Fruit fly (Drosophila melanogaster) whole organism, embryonic: ENCODE measurements around the gene CG43901.

Experiments
- Atf6 ChIP-seq: fragments of 200-800 bp; sonication (Bioruptor generic); IDR thresholded peaks from 2 replicates; pipeline ENCODE4 v1.3.6; 2022; ENCODE audit warnings: missing biosample characterization, missing genetic modification characterization
- B-H2 ChIP-seq: fragments of 200-800 bp; sonication (Bioruptor generic); optimal IDR thresholded peaks from 2 replicates; lab custom pipeline; 2018; ENCODE audit warnings: missing biosample characterization, mild to moderate bottlenecking, missing genetic modification characterization
- CG10366 ChIP-seq: fragments of 200-800 bp; sonication (Bioruptor generic); IDR thresholded peaks from 2 replicates; pipeline ENCODE4 v1.3.6; 2022; ENCODE audit warnings: missing biosample characterization, missing genetic modification characterization
- CG10959 ChIP-seq: fragments of 200-800 bp; sonication (Bioruptor generic); IDR thresholded peaks from 2 replicates; pipeline ENCODE4 v1.3.6; 2022; ENCODE audit warnings: missing biosample characterization, missing genetic modification characterization
- CG1233 ChIP-seq: fragments of 200-800 bp; sonication (Bioruptor generic); optimal IDR thresholded peaks from 4 replicates; lab custom pipeline; 2018; ENCODE audit warnings: missing biosample characterization, mild to moderate bottlenecking, missing genetic modification characterization
- CG13624 ChIP-seq: fragments of 200-800 bp; sonication (Bioruptor generic); optimal IDR thresholded peaks from 2 replicates; lab custom pipeline; 2016; ENCODE audit warnings: missing biosample characterization, missing genetic modification characterization
- CG14667 ChIP-seq: fragments of 200-800 bp; sonication (Bioruptor generic); IDR thresholded peaks from 2 replicates; pipeline ENCODE4 v1.3.6; 2022; ENCODE audit warnings: missing biosample characterization, missing genetic modification characterization
- CG1602 ChIP-seq: fragments of 200-800 bp; sonication (Bioruptor generic); optimal IDR thresholded peaks from 3 replicates; lab custom pipeline; 2016; ENCODE audit warnings: missing biosample characterization, missing genetic modification characterization
- CG16813 ChIP-seq: fragments of 200-800 bp; sonication (Bioruptor generic); IDR thresholded peaks from 3 replicates; pipeline ENCODE4 v1.3.6; 2022; ENCODE audit warnings: missing biosample characterization, missing genetic modification characterization; ENCODE audit not compliant: partially characterized antibody
- CG17328 ChIP-seq: fragments of 200-800 bp; sonication (Bioruptor generic); IDR thresholded peaks from 2 replicates; pipeline ENCODE4 v1.3.6; 2022; ENCODE audit warnings: missing biosample characterization, missing genetic modification characterization
- CG17361 ChIP-seq: fragments of 200-800 bp; sonication (Bioruptor generic); IDR thresholded peaks from 3 replicates; pipeline ENCODE4 v1.3.6; 2022; ENCODE audit warnings: missing biosample characterization, missing genetic modification characterization
- CG18262 ChIP-seq: fragments of 200-800 bp; optimal IDR thresholded peaks from 3 replicates; lab custom pipeline; 2019; ENCODE audit warnings: missing biosample characterization, mild to moderate bottlenecking, missing genetic modification characterization, moderate library complexity
- CG2116 ChIP-seq: fragments of 200-800 bp; sonication (Bioruptor generic); optimal IDR thresholded peaks from 3 replicates; lab custom pipeline; 2018; ENCODE audit warnings: missing biosample characterization, mild to moderate bottlenecking, missing genetic modification characterization
- CG2120 ChIP-seq: fragments of 200-800 bp; sonication (Bioruptor generic); optimal IDR thresholded peaks from 3 replicates; lab custom pipeline; 2016; ENCODE audit warnings: missing biosample characterization, missing genetic modification characterization
- CG32532 ChIP-seq: fragments of 200-800 bp; sonication (Bioruptor generic); IDR thresholded peaks from 2 replicates; pipeline ENCODE4 v1.3.6; 2022; ENCODE audit warnings: missing biosample characterization, missing genetic modification characterization
- CG32772 ChIP-seq: fragments of 200-800 bp; sonication (Bioruptor generic); IDR thresholded peaks from 2 replicates; pipeline ENCODE4 v1.3.6; 2022; ENCODE audit warnings: missing biosample characterization, missing genetic modification characterization
- CG6254 ChIP-seq: fragments of 200-800 bp; sonication (Bioruptor generic); optimal IDR thresholded peaks from 3 replicates; lab custom pipeline; 2017; ENCODE audit warnings: mild to moderate bottlenecking, missing biosample characterization, missing genetic modification reagents, missing genetic modification characterization
- CG6683 ChIP-seq: fragments of 200-800 bp; sonication (Bioruptor generic); optimal IDR thresholded peaks from 2 replicates; lab custom pipeline; 2017; ENCODE audit warnings: missing biosample characterization, mild to moderate bottlenecking, missing genetic modification characterization, missing genetic modification reagents
- CG6854 ChIP-seq: fragments of 200-800 bp; sonication (Bioruptor generic); optimal IDR thresholded peaks from 3 replicates; lab custom pipeline; 2017; ENCODE audit warnings: missing biosample characterization, mild to moderate bottlenecking, missing genetic modification characterization
- CG7745 ChIP-seq: fragments of 200-800 bp; sonication (Bioruptor generic); optimal IDR thresholded peaks from 2 replicates; lab custom pipeline; 2018; ENCODE audit warnings: missing biosample characterization, mild to moderate bottlenecking, missing genetic modification characterization, moderate library complexity
- CG8281 ChIP-seq: fragments of 200-800 bp; sonication (Bioruptor generic); optimal IDR thresholded peaks from 2 replicates; lab custom pipeline; 2018; ENCODE audit warnings: missing biosample characterization, mild to moderate bottlenecking, missing genetic modification characterization, moderate library complexity
- CG8924 ChIP-seq: fragments of 200-800 bp; optimal IDR thresholded peaks from 3 replicates; lab custom pipeline; 2019; ENCODE audit warnings: missing biosample characterization, mild to moderate bottlenecking, missing genetic modification characterization, moderate library complexity
- CG9817 ChIP-seq: fragments of 200-800 bp; sonication (Bioruptor generic); optimal IDR thresholded peaks from 2 replicates; lab custom pipeline; 2018; ENCODE audit warnings: missing biosample characterization, mild to moderate bottlenecking, missing genetic modification characterization, moderate library complexity
- CkIIα-i1 ChIP-seq: fragments of 200-800 bp; sonication (Bioruptor generic); IDR thresholded peaks from 2 replicates; pipeline ENCODE4 v1.3.6; 2022; ENCODE audit warnings: missing biosample characterization, missing genetic modification characterization
- Dp ChIP-seq: fragments of 200-800 bp; sonication (Bioruptor generic); optimal IDR thresholded peaks from 2 replicates; lab custom pipeline; 2018; ENCODE audit warnings: missing biosample characterization, mild to moderate bottlenecking, missing genetic modification characterization, moderate library complexity
- GATAe ChIP-seq: fragments of 200-800 bp; sonication (Bioruptor generic); conservative IDR thresholded peaks from 2 replicates; pipeline ENCODE4 v1.3.6; 2022; ENCODE audit warnings: missing biosample characterization, missing genetic modification characterization
- HLH3B ChIP-seq: fragments of 200-800 bp; sonication (Bioruptor generic); IDR thresholded peaks from 2 replicates; pipeline ENCODE4 v1.3.6; 2022; ENCODE audit warnings: missing biosample characterization, missing genetic modification characterization
- MTF-1 ChIP-seq: fragments of 200-800 bp; sonication (Bioruptor generic); optimal IDR thresholded peaks from 2 replicates; lab custom pipeline; 2018; ENCODE audit warnings: missing biosample characterization, mild to moderate bottlenecking, missing genetic modification characterization, borderline replicate concordance
- Nf-YB ChIP-seq: fragments of 200-800 bp; sonication (Bioruptor generic); optimal IDR thresholded peaks from 3 replicates; lab custom pipeline; 2019; ENCODE audit warnings: missing biosample characterization, mild to moderate bottlenecking, missing genetic modification characterization, moderate library complexity
- PHDP ChIP-seq: fragments of 200-800 bp; sonication (Bioruptor generic); optimal IDR thresholded peaks from 3 replicates; lab custom pipeline; 2018; ENCODE audit warnings: missing biosample characterization, mild to moderate bottlenecking, missing genetic modification characterization, moderate library complexity
- Scr ChIP-seq: fragments of 200-800 bp; sonication (Bioruptor generic); IDR thresholded peaks from 2 replicates; pipeline ENCODE4 v1.3.6; 2022; ENCODE audit warnings: missing biosample characterization, missing genetic modification characterization; ENCODE audit not compliant: partially characterized antibody
- Tbp ChIP-seq: fragments of >200 bp; optimal IDR thresholded peaks from 2 replicates; lab custom pipeline; 2018; ENCODE audit warnings: missing biosample characterization, missing genetic modification characterization
- Vsx1 ChIP-seq: fragments of 200-800 bp; sonication (Bioruptor generic); optimal IDR thresholded peaks from 2 replicates; lab custom pipeline; 2017; ENCODE audit warnings: missing biosample characterization, mild to moderate bottlenecking, missing genetic modification characterization, missing genetic modification reagents
- ash1 ChIP-seq: fragments of 200-800 bp; sonication (Bioruptor generic); optimal IDR thresholded peaks from 2 replicates; lab custom pipeline; 2018; ENCODE audit warnings: missing biosample characterization, mild to moderate bottlenecking, missing genetic modification characterization
- cg ChIP-seq: fragments of 200-800 bp; sonication (Bioruptor generic); optimal IDR thresholded peaks from 3 replicates; lab custom pipeline; 2019; ENCODE audit warnings: missing biosample characterization, mild to moderate bottlenecking, missing genetic modification characterization, moderate library complexity
- dimm ChIP-seq: fragments of 200-800 bp; sonication (Bioruptor generic); IDR thresholded peaks from 2 replicates; pipeline ENCODE4 v1.3.6; 2022; ENCODE audit warnings: missing biosample characterization, missing genetic modification characterization
- dpn ChIP-seq, 2 experiments: fragments of 200-800 bp; sonication (Bioruptor generic); optimal IDR thresholded peaks; 3 replicates each; lab custom pipeline; 2016; ENCODE audit warnings: missing biosample characterization in 2 of 2, missing genetic modification characterization in 2 of 2
- ems ChIP-seq: fragments of 200-800 bp; sonication (Bioruptor generic); optimal IDR thresholded peaks from 3 replicates; lab custom pipeline; 2016; ENCODE audit warnings: missing biosample characterization, missing genetic modification characterization
- gce ChIP-seq: fragments of 200-800 bp; sonication (Bioruptor generic); IDR thresholded peaks from 3 replicates; pipeline ENCODE4 v1.3.6; 2022; ENCODE audit warnings: missing biosample characterization, missing genetic modification characterization
- gfzf ChIP-seq: fragments of 200-800 bp; sonication (Bioruptor generic); optimal IDR thresholded peaks from 2 replicates; lab custom pipeline; 2016; ENCODE audit warnings: missing biosample characterization, mild to moderate bottlenecking, missing genetic modification characterization, moderate library complexity
- gro ChIP-seq: fragments of 200-800 bp; sonication (Bioruptor generic); optimal IDR thresholded peaks from 2 replicates; lab custom pipeline; 2016; ENCODE audit warnings: missing biosample characterization, missing genetic modification characterization
- gt ChIP-seq: fragments of 200-800 bp; sonication (Bioruptor generic); IDR thresholded peaks from 2 replicates; pipeline ENCODE4 v1.3.6; 2022; ENCODE audit warnings: missing biosample characterization, missing genetic modification characterization
- her ChIP-seq: fragments of 200-800 bp; sonication (Bioruptor generic); optimal IDR thresholded peaks from 2 replicates; lab custom pipeline; 2016; ENCODE audit warnings: missing biosample characterization, missing genetic modification characterization
- onecut ChIP-seq: fragments of 200-800 bp; sonication (Bioruptor generic); IDR thresholded peaks from 2 replicates; pipeline ENCODE4 v1.3.6; 2022; ENCODE audit warnings: missing biosample characterization, missing genetic modification characterization
- org-1 ChIP-seq: fragments of 200-800 bp; sonication (Bioruptor generic); optimal IDR thresholded peaks from 2 replicates; lab custom pipeline; 2017; ENCODE audit warnings: missing biosample characterization, missing genetic modification characterization
- pum ChIP-seq: fragments of 200-800 bp; sonication (Bioruptor generic); optimal IDR thresholded peaks from 2 replicates; lab custom pipeline; 2016; ENCODE audit warnings: missing biosample characterization, missing genetic modification characterization
- row ChIP-seq: fragments of 200-800 bp; sonication (Bioruptor generic); IDR thresholded peaks from 3 replicates; pipeline ENCODE4 v1.3.6; 2022; ENCODE audit warnings: missing biosample characterization, missing genetic modification characterization
- scrt ChIP-seq: fragments of 200-800 bp; sonication (Bioruptor generic); optimal IDR thresholded peaks from 2 replicates; lab custom pipeline; 2018; ENCODE audit warnings: missing biosample characterization, mild to moderate bottlenecking, missing genetic modification characterization, moderate library complexity
- vvl ChIP-seq: fragments of 200-800 bp; sonication (Bioruptor generic); IDR thresholded peaks from 2 replicates; pipeline ENCODE4 v1.3.6; 2022; ENCODE audit warnings: missing biosample characterization, missing genetic modification characterization
- wdn ChIP-seq: fragments of 200-800 bp; sonication (Bioruptor generic); IDR thresholded peaks from 2 replicates; pipeline ENCODE4 v1.3.6; 2022; ENCODE audit warnings: missing biosample characterization, missing genetic modification characterization
- zfh1 ChIP-seq: fragments of 200-800 bp; sonication (Bioruptor generic); IDR thresholded peaks from 3 replicates; pipeline ENCODE4 v1.3.6; 2022; ENCODE audit warnings: missing biosample characterization, missing genetic modification characterization

Gene CG43901

dm6 chrX:10936599-10936998 lies 31.0 kb downstream of the CG43901 start (continued):
- TF ChIP-seq Dp (GFP tag; lab: Kevin White, UChicago) (no peak), zfh1 (GFP tag; lab: Robert Waterston, UW) (peak; percentile 79), cg (GFP tag; lab: Kevin White, UChicago) (no peak), CkIIα-i1 (GFP tag; lab: Robert Waterston, UW) (no peak), onecut (GFP tag; lab: Robert Waterston, UW) (peak; percentile 73), her (GFP tag; lab: Kevin White, UChicago) (peak; percentile 77), ems (peak; percentile 72), CG7745 (no peak), dpn (GFP tag; optimal IDR thresholded peaks at IDR 0.05; lab: Kevin White, UChicago) (peak; percentile 83 to 86), GATAe (GFP tag; lab: Robert Waterston, UW) (no peak), B-H2 (GFP tag; lab: Kevin White, UChicago) (no peak), CG8281 (tag; lab: Kevin White, UChicago) (peak; percentile 63), row (peak; percentile 84), CG18262 (tag; lab: Kevin White, UChicago) (peak; percentile 78), pum (GFP tag; lab: Kevin White, UChicago) (peak; percentile 78), CG6683 (GFP tag; lab: Kevin White, UChicago) (no peak), CG2120 (GFP tag; lab: Kevin White, UChicago) (peak; percentile 80), vvl (GFP tag; lab: Robert Waterston, UW) (peak; percentile 92), Scr (GFP tag; lab: Robert Waterston, UW) (no peak), CG16813 (no peak), ash1 (GFP tag; lab: Kevin White, UChicago) (no peak), CG8924 (tag; lab: Kevin White, UChicago) (peak; percentile 88), MTF-1 (peak; percentile 62), CG17361 (GFP tag; lab: Robert Waterston, UW) (peak; percentile 78), PHDP (tag; lab: Kevin White, UChicago) (peak; percentile 84), CG10959 (GFP tag; lab: Robert Waterston, UW) (peak; percentile 64), CG1602 (GFP tag; lab: Kevin White, UChicago) (peak; percentile 67), CG17328 (peak; percentile 86), Vsx1 (GFP tag; lab: Kevin White, UChicago) (peak; percentile 61), Tbp (GFP tag; lab: Kevin White, UChicago) (no peak), org-1 (GFP tag; lab: Kevin White, UChicago) (peak; percentile 70), CG10366 (peak; percentile 86), dimm (GFP tag; lab: Robert Waterston, UW) (peak; percentile 72), CG2116 (GFP tag; lab: Kevin White, UChicago) (peak; percentile 36), CG1233 (GFP tag; lab: Kevin White, UChicago) (peak; percentile 78), CG6854 (peak; percentile 81), gfzf (GFP tag; lab: Kevin White, UChicago) (no peak), scrt (GFP tag; lab: Kevin White, UChicago) (peak; percentile 77), CG13624 (GFP tag; lab: Kevin White, UChicago) (peak; percentile 80), Atf6 (peak; percentile 80), gce (GFP tag; lab: Robert Waterston, UW) (peak; percentile 84; the same call in 2 of the 3 replicates), CG32532 (GFP tag; lab: Robert Waterston, UW) (peak; percentile 83), gt (peak; percentile 63; the same call in 1 of the 2 replicates), CG32772 (GFP tag; lab: Robert Waterston, UW) (peak; percentile 84), wdn (GFP tag; lab: Robert Waterston, UW) (peak; percentile 50), Nf-YB (GFP tag; lab: Kevin White, UChicago) (peak; percentile 55), gro (GFP tag; lab: Kevin White, UChicago) (no peak), CG14667 (GFP tag; lab: Robert Waterston, UW) (peak; percentile 77), CG9817 (tag; lab: Kevin White, UChicago) (peak; percentile 86), CG6254 (GFP tag; lab: Kevin White, UChicago) (peak; percentile 58), HLH3B (GFP tag; lab: Robert Waterston, UW) (peak; percentile 88)
